Worm (Caenorhabditis elegans): ENCODE results near the gene R04D3.4.

The R04D3.4 gene

ce11 chrX:13328868-13329267 lies 40.3 kb upstream of the R04D3.4 start (continued):
- TF ChIP-seq lin-1 (GFP tag; IDR thresholded peaks at IDR 0.05), result 0 out of 2 replicates have a peak, but pooled peaks have one; percentile 52
- no peak for TF ChIP-seq D1046.2 (GFP tag; IDR thresholded peaks at IDR 0.05)
- TF ChIP-seq lin-39 (tag; optimal IDR thresholded peaks at IDR 0.05), result peak; percentile 37
- TF ChIP-seq fos-1 (tag; optimal IDR thresholded peaks at IDR 0.05), result no peak
- peak; percentile 96 for TF ChIP-seq hlh-30 (tag; optimal IDR thresholded peaks at IDR 0.05; ENCODE audit: insufficient read depth)
- TF ChIP-seq mxl-3 (GFP tag; optimal IDR thresholded peaks at IDR 0.05), result peak; percentile 69
- no peak for TF ChIP-seq nhr-25 (tag; optimal IDR thresholded peaks at IDR 0.05; ENCODE audit: borderline replicate concordance, insufficient read depth)
- no peak for TF ChIP-seq daf-8 (GFP tag; IDR thresholded peaks at IDR 0.05)
- peak; percentile 88 for TF ChIP-seq mep-1 (tag; optimal IDR thresholded peaks at IDR 0.05)
- TF ChIP-seq set-16 (GFP tag; IDR thresholded peaks at IDR 0.05), result no peak
- no peak for TF ChIP-seq nhr-237 (tag; optimal IDR thresholded peaks at IDR 0.05)
- peak; percentile 67 for TF ChIP-seq nhr-6 (tag; optimal IDR thresholded peaks at IDR 0.05)
- TF ChIP-seq mdl-1 (tag; optimal IDR thresholded peaks at IDR 0.05), result peak; percentile 43 to 89
- TF ChIP-seq nhr-76 (tag; optimal IDR thresholded peaks at IDR 0.05), result no peak
- no peak for TF ChIP-seq cey-2 (tag; optimal IDR thresholded peaks at IDR 0.05; ENCODE audit: borderline replicate concordance, insufficient read depth)
- peak; percentile 69 for TF ChIP-seq mes-2 (tag; optimal IDR thresholded peaks at IDR 0.05; ENCODE audit: poor library complexity, severe bottlenecking)
- no peak for TF ChIP-seq mdt-29 (GFP tag; IDR thresholded peaks at IDR 0.05)
- peak; percentile 86 for TF ChIP-seq dmd-6 (GFP tag; IDR thresholded peaks at IDR 0.05)
- peak in 1 of 2 experiments; percentile 74 for TF ChIP-seq lsy-2 (tag; optimal IDR thresholded peaks at IDR 0.05)
- TF ChIP-seq madf-5 (GFP tag; IDR thresholded peaks at IDR 0.05), result no peak
- TF ChIP-seq daf-16 (GFP tag; optimal IDR thresholded peaks at IDR 0.05), result no peak
- TF ChIP-seq daf-16 (tag; optimal IDR thresholded peaks at IDR 0.05), result peak; percentile 30
- TF ChIP-seq nhr-28 (tag; optimal IDR thresholded peaks at IDR 0.05), result peak; percentile 92
- peak; percentile 34 for TF ChIP-seq ztf-7 (tag; optimal IDR thresholded peaks at IDR 0.05)
- TF ChIP-seq ceh-20 (GFP tag; IDR thresholded peaks at IDR 0.05), result peak; percentile 72
- peak; percentile 60 for TF ChIP-seq nhr-48 (tag; optimal IDR thresholded peaks at IDR 0.05)
- TF ChIP-seq ceh-44 (GFP tag; IDR thresholded peaks at IDR 0.05), result no peak
- no peak for TF ChIP-seq lir-3 (tag; optimal IDR thresholded peaks at IDR 0.05)
- peak; percentile 81 for TF ChIP-seq lin-38 (GFP tag; IDR thresholded peaks at IDR 0.05)
- no peak for TF ChIP-seq saeg-2 (GFP tag; IDR thresholded peaks at IDR 0.05)
- TF ChIP-seq ctbp-1 (GFP tag; IDR thresholded peaks at IDR 0.05), result 0 out of 2 replicates have a peak, but pooled peaks have one; percentile 19
- peak; percentile 11 for TF ChIP-seq pqm-1 (tag; optimal IDR thresholded peaks at IDR 0.05)
- TF ChIP-seq hif-1 (tag; optimal IDR thresholded peaks at IDR 0.05), result peak in 1 of 2 experiments; percentile 65
- TF ChIP-seq mxl-2 (GFP tag; conservative IDR thresholded peaks at IDR 0.05), result peak; percentile 85
- peak; percentile 58 for TF ChIP-seq lin-13 (GFP tag; optimal IDR thresholded peaks at IDR 0.05)
- no peak for TF ChIP-seq egl-43 (GFP tag; IDR thresholded peaks at IDR 0.05)

- TF ChIP-seq zfp-3 (GFP tag; conservative IDR thresholded peaks at IDR 0.05) (peak; percentile 78; the same call in 1 of the 2 replicates), F49E8.2 (tag; optimal IDR thresholded peaks at IDR 0.05; ENCODE audit: borderline replicate concordance) (no peak), mdl-1 (tag; optimal IDR thresholded peaks at IDR 0.05) (peak in 1 of 2 experiments; percentile 19), spr-1 (tag; optimal IDR thresholded peaks at IDR 0.05) (no peak), nhr-10 (tag; optimal IDR thresholded peaks at IDR 0.05) (no peak), tra-1 (GFP tag; IDR thresholded peaks at IDR 0.05) (peak; percentile 57; the same call in 1 of the 2 replicates), mxl-3 (GFP tag; optimal IDR thresholded peaks at IDR 0.05) (no peak), F44E2.7 (GFP tag; IDR thresholded peaks at IDR 0.05) (no peak), dmd-6 (GFP tag; IDR thresholded peaks at IDR 0.05) (peak; percentile 89), zip-2 (tag; optimal IDR thresholded peaks at IDR 0.05) (no peak), lsy-2 (tag; optimal IDR thresholded peaks at IDR 0.05) (peak in 1 of 2 experiments; percentile 41), nhr-28 (tag; optimal IDR thresholded peaks at IDR 0.05) (peak; percentile 62), daf-16 (GFP tag; optimal IDR thresholded peaks at IDR 0.05) (no peak), daf-16 (tag; optimal IDR thresholded peaks at IDR 0.05) (peak; percentile 54), nhr-48 (tag; optimal IDR thresholded peaks at IDR 0.05) (peak; percentile 39), unc-39 (tag; optimal IDR thresholded peaks at IDR 0.05) (no peak), F10B5.3 (tag; optimal IDR thresholded peaks at IDR 0.05) (no peak), ceh-20 (GFP tag; IDR thresholded peaks at IDR 0.05) (0 out of 2 replicates have a peak, but pooled peaks have one; percentile 15), Y5F2A.4 (GFP tag; optimal IDR thresholded peaks at IDR 0.05) (no peak), pqm-1 (tag; optimal IDR thresholded peaks at IDR 0.05) (peak; percentile 26), daf-19 (GFP tag; conservative IDR thresholded peaks at IDR 0.05) (no peak), D1046.2 (GFP tag; IDR thresholded peaks at IDR 0.05) (no peak), hif-1 (tag; optimal IDR thresholded peaks at IDR 0.05) (no peak), duxl-1 (tag; optimal IDR thresholded peaks at IDR 0.05; ENCODE audit: poor library complexity) (no peak), T26A8.4 (GFP tag; IDR thresholded peaks at IDR 0.05) (peak; percentile 14; the same call in 1 of the 2 replicates)
These were observed 39.4 kb upstream of the R04D3.4 start, which contains the start of gene sir-2.2 for ce11 chrX:13328034-13328433. sir-2.2 (plus strand) TSS chrX:13328067.

All from whole organism, L4 larva.